Worm (Caenorhabditis elegans) whole organism, L1 larva: Measurements from ENCODE around the gene C25H3.3.

Experiments
- egl-27 ChIP-seq, 2 experiments: fragments of 150-350 bp in 1 of 2; sonication (generic microtip); optimal IDR thresholded peaks; 3 replicates each; lab custom pipeline; 2017 to 2018; ENCODE audit warnings: missing biosample characterization in 2 of 2, missing genetic modification characterization in 2 of 2, missing genetic modification reagents in 2 of 2
- elt-2 ChIP-seq: sonication (generic microtip); optimal IDR thresholded peaks from 2 replicates; lab custom pipeline; 2016; ENCODE audit warnings: missing genetic modification characterization, mild to moderate bottlenecking, inconsistent platforms, missing compliant biosample characterization, missing genetic modification reagents
- elt-3 ChIP-seq, 6 experiments: fragments of 150-350 bp in 1 of 6; sonication (generic microtip); optimal IDR thresholded peaks; 2 replicates each; lab custom pipeline; 2017 to 2018; ENCODE audit warnings: missing biosample characterization in 6 of 6, missing genetic modification characterization in 6 of 6, inconsistent platforms in 1 of 6
- rnt-1 ChIP-seq: sonication (generic microtip); optimal IDR thresholded peaks from 2 replicates; lab custom pipeline; 2016; ENCODE audit warnings: mild to moderate bottlenecking, missing genetic modification characterization, moderate library complexity, missing compliant biosample characterization

DNA sequence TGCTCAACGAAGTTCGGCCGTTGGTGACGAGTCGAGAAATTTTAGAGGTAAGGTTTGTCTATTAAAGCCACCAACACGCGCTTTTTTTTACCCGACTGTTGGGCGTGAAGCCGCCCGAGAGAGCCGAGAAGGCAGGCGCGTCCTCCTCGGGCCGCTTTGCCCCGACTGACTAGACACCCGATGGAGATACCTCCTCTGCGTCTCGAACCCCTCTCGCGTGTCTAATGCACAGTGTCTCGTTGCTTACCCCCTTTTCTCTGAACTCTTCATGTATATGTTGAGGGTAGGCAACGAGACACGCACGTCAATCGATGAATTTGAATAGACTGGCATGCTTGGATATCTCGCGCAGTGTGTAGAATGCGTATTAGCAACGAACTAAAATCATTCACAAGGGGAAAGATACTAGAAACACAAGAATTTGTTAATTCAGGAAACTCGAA, 32.2 kb upstream of the C25H3.3 start:
- TF ChIP-seq elt-2 (tag; lab: Kevin White, UChicago) (peak; percentile 80), rnt-1 (tag; lab: Kevin White, UChicago) (peak; percentile 79), egl-27 (tag; optimal IDR thresholded peaks at IDR 0.05; lab: Kevin White, UChicago) (peak in 1 of 2 experiments; percentile 2), elt-3 (tag; optimal IDR thresholded peaks at IDR 0.05; lab: Kevin White, UChicago) (peak in 1 of 6 experiments; percentile 43)
